ENCODE assay signal across 1 worm cellular context in genomic region chrII:10395303-10395757, ce11.
TF ChIP-seq lines count a peak whose summit lies in the region.

Gene T09F3.4, plus strand, starts transcription at chrII:10395707.

TF ChIP-seq in whole organism, L1 larva, 84 proteins besides CTCF, POLR2A, EP300 and RAD21 (continued from another document):
- TF ChIP-seq skn-1 (tag; optimal IDR thresholded peaks at IDR 0.05; lab: Kevin White, UChicago) = peak; percentile 42
- peak; percentile 38 for TF ChIP-seq C16A3.4 (tag; optimal IDR thresholded peaks at IDR 0.05; lab: Kevin White, UChicago)
